Worm (Caenorhabditis elegans) whole organism, young adult: Measurements from ENCODE around the gene Y54G9A.9.

ENCODE experiments used
- B0336.3 ChIP-seq: fragments of 200-800 bp; sonication (Bioruptor generic); IDR thresholded peaks from 2 replicates; pipeline ENCODE4 v1.3.6; 2022; ENCODE audit warnings: missing genetic modification characterization, missing compliant biosample characterization
- C17E4.6 ChIP-seq: fragments of 200-800 bp; sonication (Bioruptor generic); IDR thresholded peaks from 2 replicates; pipeline ENCODE4 v1.3.6; 2022; ENCODE audit warnings: missing genetic modification reagents, missing genetic modification characterization, missing compliant biosample characterization
- D2030.7 ChIP-seq: fragments of 200-800 bp; sonication (Bioruptor generic); IDR thresholded peaks from 2 replicates; pipeline ENCODE4 v1.3.6; 2022; ENCODE audit warnings: missing genetic modification reagents, missing genetic modification characterization, missing compliant biosample characterization
- F22D6.2 ChIP-seq: sonication (generic microtip); optimal IDR thresholded peaks from 2 replicates; lab custom pipeline; 2016; ENCODE audit warnings: mild to moderate bottlenecking, missing genetic modification characterization, missing compliant biosample characterization
- F23B12.7 ChIP-seq: sonication (generic microtip); optimal IDR thresholded peaks from 2 replicates; lab custom pipeline; 2017; ENCODE audit warnings: missing genetic modification characterization, mild to moderate bottlenecking, missing compliant biosample characterization, antibody characterized with exemption, moderate library complexity; ENCODE audit not compliant: insufficient read depth
- F33H1.4 ChIP-seq: fragments of 200-800 bp; sonication (Bioruptor generic); IDR thresholded peaks from 2 replicates; pipeline ENCODE4 v1.3.6; 2022; ENCODE audit warnings: missing genetic modification reagents, missing genetic modification characterization, missing compliant biosample characterization
- F39B2.1 ChIP-seq: fragments of 200-800 bp; sonication (Bioruptor generic); IDR thresholded peaks from 2 replicates; pipeline ENCODE4 v1.3.6; 2022; ENCODE audit warnings: missing genetic modification reagents, missing genetic modification characterization, missing compliant biosample characterization
- F52B5.7 ChIP-seq: sonication (generic microtip); optimal IDR thresholded peaks from 2 replicates; lab custom pipeline; 2016; ENCODE audit warnings: mild to moderate bottlenecking, missing genetic modification characterization, missing compliant biosample characterization
- Y53G8AR.9 ChIP-seq: fragments of 200-800 bp; sonication (Bioruptor generic); conservative IDR thresholded peaks from 2 replicates; pipeline ENCODE4 v1.3.6; 2022; ENCODE audit warnings: missing genetic modification reagents, missing genetic modification characterization, missing compliant biosample characterization
- ZK185.1 ChIP-seq: sonication (generic microtip); optimal IDR thresholded peaks from 2 replicates; lab custom pipeline; 2016; ENCODE audit warnings: mild to moderate bottlenecking, missing genetic modification characterization, missing compliant biosample characterization; ENCODE audit not compliant: poor library complexity, severe bottlenecking
- atf-7 ChIP-seq: sonication (generic microtip); optimal IDR thresholded peaks from 2 replicates; lab custom pipeline; 2017; ENCODE audit warnings: mild to moderate bottlenecking, missing genetic modification characterization, missing compliant biosample characterization
- bed-1 ChIP-seq: fragments of 200-800 bp; sonication (Bioruptor generic); IDR thresholded peaks from 2 replicates; pipeline ENCODE4 v1.3.6; 2022; ENCODE audit warnings: missing genetic modification reagents, missing genetic modification characterization, missing compliant biosample characterization
- cebp-2 ChIP-seq: fragments of 200-800 bp; sonication (Bioruptor generic); IDR thresholded peaks from 2 replicates; pipeline ENCODE4 v1.3.6; 2022; ENCODE audit warnings: missing genetic modification characterization, missing compliant biosample characterization
- ceh-40 ChIP-seq: fragments of 200-800 bp; sonication (Bioruptor generic); IDR thresholded peaks from 2 replicates; pipeline ENCODE4 v1.3.6; 2022; ENCODE audit warnings: missing genetic modification characterization, missing compliant biosample characterization
- ceh-79 ChIP-seq: sonication (generic microtip); optimal IDR thresholded peaks from 2 replicates; lab custom pipeline; 2017; ENCODE audit warnings: mild to moderate bottlenecking, missing genetic modification characterization, missing compliant biosample characterization
- dox-1 ChIP-seq: fragments of 200-800 bp; sonication (Bioruptor generic); IDR thresholded peaks from 2 replicates; pipeline ENCODE4 v1.3.6; 2022; ENCODE audit warnings: missing genetic modification reagents, missing genetic modification characterization, missing compliant biosample characterization
- dpff-1 ChIP-seq: sonication (generic microtip); optimal IDR thresholded peaks from 2 replicates; lab custom pipeline; 2017; ENCODE audit warnings: mild to moderate bottlenecking, missing genetic modification characterization, missing compliant biosample characterization
- dpl-1 ChIP-seq: fragments of 150-350 bp; optimal IDR thresholded peaks from 2 replicates; lab custom pipeline; 2014; ENCODE audit warnings: missing biosample characterization, missing genetic modification reagents, missing genetic modification characterization
- egl-44 ChIP-seq: fragments of 200-800 bp; sonication (Bioruptor generic); IDR thresholded peaks from 2 replicates; pipeline ENCODE4 v1.3.6; 2022; ENCODE audit warnings: missing genetic modification reagents, missing genetic modification characterization, missing compliant biosample characterization
- ekl-4 ChIP-seq: fragments of 200-800 bp; sonication (Bioruptor generic); IDR thresholded peaks from 2 replicates; pipeline ENCODE4 v1.3.6; 2022; ENCODE audit warnings: missing genetic modification reagents, missing genetic modification characterization, missing compliant biosample characterization
- ets-4 ChIP-seq: fragments of 200-800 bp; sonication (Bioruptor generic); optimal IDR thresholded peaks from 2 replicates; lab custom pipeline; 2018; ENCODE audit warnings: mild to moderate bottlenecking, missing genetic modification characterization, missing compliant biosample characterization
- him-1 ChIP-seq: sonication (generic microtip); optimal IDR thresholded peaks from 2 replicates; lab custom pipeline; 2016; ENCODE audit warnings: missing genotype, missing genetic modification reagents, missing genetic modification characterization, missing compliant biosample characterization
- lag-1 ChIP-seq: fragments of 200-800 bp; sonication (Bioruptor generic); IDR thresholded peaks from 2 replicates; pipeline ENCODE4 v1.3.6; 2022; ENCODE audit warnings: missing genetic modification reagents, missing genetic modification characterization, missing compliant biosample characterization
- let-526 ChIP-seq: fragments of 200-800 bp; sonication (Bioruptor generic); IDR thresholded peaks from 2 replicates; pipeline ENCODE4 v1.3.6; 2022; ENCODE audit warnings: missing genetic modification reagents, missing genetic modification characterization, missing compliant biosample characterization
- lin-26 ChIP-seq: fragments of 200-800 bp; sonication (Bioruptor generic); IDR thresholded peaks from 2 replicates; pipeline ENCODE4 v1.3.6; 2022; ENCODE audit warnings: missing genetic modification reagents, missing genetic modification characterization, missing compliant biosample characterization
- lin-35 ChIP-seq, 3 experiments: fragments of 150-350 bp in 2 of 3; sonication (generic microtip) in 1 of 3; optimal IDR thresholded peaks; 2 replicates each; lab custom pipeline; 2014 to 2018; ENCODE audit warnings: missing biosample characterization in 3 of 3, missing genetic modification characterization in 3 of 3, missing genetic modification reagents in 3 of 3
- lin-54 ChIP-seq: fragments of 200-800 bp; sonication (Bioruptor generic); optimal IDR thresholded peaks from 2 replicates; lab custom pipeline; 2018; ENCODE audit warnings: mild to moderate bottlenecking, missing genetic modification characterization, missing compliant biosample characterization
- madf-6 ChIP-seq: fragments of 200-800 bp; sonication (Bioruptor generic); IDR thresholded peaks from 2 replicates; pipeline ENCODE4 v1.3.6; 2022; ENCODE audit warnings: missing genetic modification reagents, missing genetic modification characterization, missing compliant biosample characterization
- madf-8 ChIP-seq: fragments of 200-800 bp; sonication (Bioruptor generic); conservative IDR thresholded peaks from 2 replicates; pipeline ENCODE4 v1.3.6; 2022; ENCODE audit warnings: missing genetic modification reagents, missing genetic modification characterization, missing compliant biosample characterization
- mes-4 ChIP-seq: sonication (generic microtip); optimal IDR thresholded peaks from 2 replicates; lab custom pipeline; 2016; ENCODE audit warnings: missing genotype, missing genetic modification characterization, missing compliant biosample characterization
- mxl-1 ChIP-seq: sonication (generic microtip); optimal IDR thresholded peaks from 2 replicates; lab custom pipeline; 2016; ENCODE audit warnings: missing genetic modification characterization, missing compliant biosample characterization
- nfya-2 ChIP-seq: fragments of 200-800 bp; sonication (Bioruptor generic); IDR thresholded peaks from 2 replicates; pipeline ENCODE4 v1.3.6; 2022; ENCODE audit warnings: missing genetic modification reagents, missing genetic modification characterization, missing compliant biosample characterization
- nhr-80 ChIP-seq: sonication (generic microtip); optimal IDR thresholded peaks from 2 replicates; lab custom pipeline; 2016; ENCODE audit warnings: missing genetic modification characterization, missing compliant biosample characterization
- pbrm-1 ChIP-seq: fragments of 200-800 bp; sonication (Bioruptor generic); IDR thresholded peaks from 2 replicates; pipeline ENCODE4 v1.3.6; 2022; ENCODE audit warnings: missing genetic modification reagents, missing genetic modification characterization, missing compliant biosample characterization
- pha-4 ChIP-seq: fragments of 150-350 bp; sonication (generic microtip); optimal IDR thresholded peaks from 2 replicates; lab custom pipeline; 2014; ENCODE audit warnings: missing biosample characterization, missing genetic modification reagents, missing genetic modification characterization
- rcor-1 ChIP-seq: fragments of 200-800 bp; sonication (Bioruptor generic); IDR thresholded peaks from 2 replicates; pipeline ENCODE4 v1.3.6; 2022; ENCODE audit warnings: missing genetic modification reagents, missing genetic modification characterization, missing compliant biosample characterization
- rec-8 ChIP-seq, 2 experiments: sonication (generic microtip); optimal IDR thresholded peaks; 2 replicates each; lab custom pipeline; 2016; ENCODE audit warnings: mild to moderate bottlenecking in 2 of 2, missing genetic modification characterization in 2 of 2, missing genetic modification reagents in 2 of 2, missing genotype in 2 of 2, missing biosample characterization in 1 of 2, missing compliant biosample characterization in 1 of 2, moderate library complexity in 1 of 2
- snpc-1.1 ChIP-seq: sonication (generic microtip); optimal IDR thresholded peaks from 2 replicates; lab custom pipeline; 2017; ENCODE audit warnings: missing genetic modification characterization, mild to moderate bottlenecking, missing compliant biosample characterization, antibody characterized with exemption, moderate library complexity, missing genotype, missing genetic modification reagents; ENCODE audit not compliant: insufficient read depth
- snpc-3.4 ChIP-seq: sonication (generic microtip); optimal IDR thresholded peaks from 2 replicates; lab custom pipeline; 2017; ENCODE audit warnings: missing genetic modification characterization, mild to moderate bottlenecking, missing compliant biosample characterization, antibody characterized with exemption, moderate library complexity, missing genotype, missing genetic modification reagents
- sptf-2 ChIP-seq: fragments of 200-800 bp; sonication (Bioruptor generic); optimal IDR thresholded peaks from 2 replicates; lab custom pipeline; 2018; ENCODE audit warnings: mild to moderate bottlenecking, missing genetic modification characterization, missing compliant biosample characterization
- tbp1 ChIP-seq: fragments of 200-800 bp; sonication (Bioruptor generic); optimal IDR thresholded peaks from 2 replicates; lab custom pipeline; 2018; ENCODE audit warnings: mild to moderate bottlenecking, missing genetic modification characterization, missing compliant biosample characterization
- ztf-28 ChIP-seq: fragments of 200-800 bp; sonication (Bioruptor generic); IDR thresholded peaks from 2 replicates; pipeline ENCODE4 v1.3.6; 2022; ENCODE audit warnings: missing genetic modification reagents, missing genetic modification characterization, missing compliant biosample characterization
- ztf-3 ChIP-seq: fragments of 200-800 bp; sonication (Bioruptor generic); optimal IDR thresholded peaks from 2 replicates; lab custom pipeline; 2018; ENCODE audit warnings: mild to moderate bottlenecking, missing genetic modification characterization, missing compliant biosample characterization
- ztf-6 ChIP-seq: fragments of 200-800 bp; sonication (Bioruptor generic); IDR thresholded peaks from 2 replicates; pipeline ENCODE4 v1.3.6; 2022; ENCODE audit warnings: missing genetic modification reagents, missing genetic modification characterization, missing compliant biosample characterization

Y54G9A.9 gene

DNA sequence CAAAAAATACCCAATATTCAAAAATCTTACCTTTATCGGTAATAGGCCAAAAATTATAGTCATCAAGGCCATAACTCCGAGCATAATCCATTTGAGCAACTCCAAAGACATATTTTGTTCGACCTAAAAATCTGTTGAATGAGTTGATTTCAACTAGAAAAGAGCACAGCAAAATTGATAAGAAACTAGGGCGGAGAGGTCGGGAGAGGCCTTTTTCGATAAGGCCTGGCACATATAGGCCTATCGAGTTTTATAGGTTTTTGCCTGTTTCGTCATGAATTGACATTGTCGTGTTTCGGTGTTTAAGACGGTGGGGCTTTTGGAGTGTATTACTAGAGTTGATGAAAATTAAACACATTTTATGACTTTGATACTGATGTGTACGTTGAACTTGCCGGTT lies 13.8 kb upstream of the Y54G9A.9 start, which contains the start of gene zipt-2.3:
zipt-2.3 (minus strand) TSS at position 147 of the 400 bp plus-strand sequence.
- TF ChIP-seq nhr-80 (tag; lab: Kevin White, UChicago): peak; percentile 85
- TF ChIP-seq ceh-79: no peak

DNA sequence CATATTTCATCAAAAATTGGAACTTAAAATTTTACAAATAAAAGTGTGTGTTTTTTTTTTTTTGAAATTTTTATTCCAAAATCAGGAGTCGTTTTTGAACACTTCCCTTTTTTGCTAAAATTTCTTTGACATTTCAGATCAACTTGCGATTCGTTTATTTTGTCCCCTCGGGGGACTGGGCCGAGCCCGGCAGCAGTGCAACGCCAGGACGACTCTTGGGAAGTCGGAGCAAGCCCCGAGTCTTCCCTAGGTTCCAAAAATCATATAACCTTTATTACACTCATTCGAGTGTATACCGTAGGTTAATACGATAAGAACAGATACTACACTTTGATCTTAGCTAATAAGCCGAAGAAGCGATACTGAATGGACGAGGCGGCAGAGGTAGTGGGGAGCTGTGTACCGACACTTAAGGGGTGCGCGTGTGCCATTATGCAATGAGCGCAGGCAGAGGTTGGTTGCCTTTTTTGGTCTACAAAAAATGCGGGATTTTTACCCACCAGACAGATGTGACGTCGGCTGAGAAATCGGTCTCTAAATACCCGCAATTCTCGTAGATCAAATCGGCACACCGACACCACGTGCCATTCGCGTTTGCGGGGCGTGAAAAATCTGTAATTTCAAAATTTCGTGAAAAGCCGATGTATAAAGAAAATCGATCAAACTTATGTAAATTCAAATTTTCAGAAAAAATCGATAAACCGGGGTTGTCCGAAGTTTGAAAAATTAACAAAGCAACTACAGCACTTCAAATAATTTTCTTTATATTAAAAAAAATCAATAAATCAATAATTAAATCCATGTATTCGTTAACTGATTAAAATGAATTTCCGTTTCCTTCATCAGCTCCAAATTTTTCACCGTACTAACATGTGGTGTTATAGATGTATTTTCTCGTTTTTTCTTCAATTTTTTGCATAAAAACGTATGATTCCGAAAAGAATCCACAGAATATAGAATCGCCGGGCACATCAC lies 11.8 kb upstream of the Y54G9A.9 start:
- TF ChIP-seq snpc-1.1 (tag; lab: Kevin White, UChicago) (peak; percentile 84), lin-26 (GFP tag; lab: Robert Waterston, UW) (peak; percentile 92), Y53G8AR.9 (no peak), atf-7 (tag; lab: Kevin White, UChicago) (no peak), C17E4.6 (no peak), ztf-6 (GFP tag; lab: Robert Waterston, UW) (no peak), tbp1 (GFP tag; lab: Kevin White, UChicago) (peak; percentile 60), let-526 (no peak), pbrm-1 (GFP tag; lab: Robert Waterston, UW) (0 out of 2 replicates have a peak, but pooled peaks have one; percentile 48), madf-6 (GFP tag; lab: Robert Waterston, UW) (peak; percentile 86), pha-4 (no peak), ztf-3 (no peak), snpc-3.4 (tag; lab: Kevin White, UChicago) (peak; percentile 37), cebp-2 (GFP tag; lab: Robert Waterston, UW) (no peak), F39B2.1 (GFP tag; lab: Robert Waterston, UW) (no peak), lin-35 (GFP tag; optimal IDR thresholded peaks at IDR 0.05; lab: Kevin White, UChicago) (no peak), dox-1 (GFP tag; lab: Robert Waterston, UW) (0 out of 2 replicates have a peak, but pooled peaks have one; percentile 39), rec-8 (tag; optimal IDR thresholded peaks at IDR 0.05; lab: Kevin White, UChicago) (no peak), mes-4 (tag; lab: Kevin White, UChicago) (no peak), F52B5.7 (no peak), ceh-40 (GFP tag; lab: Robert Waterston, UW) (no peak), B0336.3 (GFP tag; lab: Robert Waterston, UW) (peak; percentile 40; the same call in 1 of the 2 replicates), lag-1 (no peak), mxl-1 (no peak), sptf-2 (GFP tag; lab: Kevin White, UChicago) (no peak), bed-1 (GFP tag; lab: Robert Waterston, UW) (no peak), lin-54 (peak; percentile 28), ZK185.1 (tag; lab: Kevin White, UChicago) (no peak), F22D6.2 (no peak), F23B12.7 (tag; lab: Kevin White, UChicago) (no peak), ztf-28 (GFP tag; lab: Robert Waterston, UW) (no peak), D2030.7 (GFP tag; lab: Robert Waterston, UW) (peak; percentile 74), F33H1.4 (GFP tag; lab: Robert Waterston, UW) (peak; percentile 48), dpff-1 (tag; lab: Kevin White, UChicago) (no peak), dpl-1 (GFP tag; lab: Kevin White, UChicago) (no peak), nfya-2 (GFP tag; lab: Robert Waterston, UW) (no peak), him-1 (tag; lab: Kevin White, UChicago) (no peak), ekl-4 (GFP tag; lab: Robert Waterston, UW) (0 out of 2 replicates have a peak, but pooled peaks have one; percentile 56), rcor-1 (GFP tag; lab: Robert Waterston, UW) (no peak; the same call in 1 of the 2 replicates), ets-4 (GFP tag; lab: Kevin White, UChicago) (no peak), madf-8 (GFP tag; lab: Robert Waterston, UW) (peak; percentile 58), egl-44 (GFP tag; lab: Robert Waterston, UW) (no peak)
